Fruit fly (Drosophila melanogaster): Measurements from ENCODE around the gene Qsox4.
A peak's percentile ranks its signal among the peaks of the same experiment; 100 is the strongest.

The Qsox4 gene

DNA sequence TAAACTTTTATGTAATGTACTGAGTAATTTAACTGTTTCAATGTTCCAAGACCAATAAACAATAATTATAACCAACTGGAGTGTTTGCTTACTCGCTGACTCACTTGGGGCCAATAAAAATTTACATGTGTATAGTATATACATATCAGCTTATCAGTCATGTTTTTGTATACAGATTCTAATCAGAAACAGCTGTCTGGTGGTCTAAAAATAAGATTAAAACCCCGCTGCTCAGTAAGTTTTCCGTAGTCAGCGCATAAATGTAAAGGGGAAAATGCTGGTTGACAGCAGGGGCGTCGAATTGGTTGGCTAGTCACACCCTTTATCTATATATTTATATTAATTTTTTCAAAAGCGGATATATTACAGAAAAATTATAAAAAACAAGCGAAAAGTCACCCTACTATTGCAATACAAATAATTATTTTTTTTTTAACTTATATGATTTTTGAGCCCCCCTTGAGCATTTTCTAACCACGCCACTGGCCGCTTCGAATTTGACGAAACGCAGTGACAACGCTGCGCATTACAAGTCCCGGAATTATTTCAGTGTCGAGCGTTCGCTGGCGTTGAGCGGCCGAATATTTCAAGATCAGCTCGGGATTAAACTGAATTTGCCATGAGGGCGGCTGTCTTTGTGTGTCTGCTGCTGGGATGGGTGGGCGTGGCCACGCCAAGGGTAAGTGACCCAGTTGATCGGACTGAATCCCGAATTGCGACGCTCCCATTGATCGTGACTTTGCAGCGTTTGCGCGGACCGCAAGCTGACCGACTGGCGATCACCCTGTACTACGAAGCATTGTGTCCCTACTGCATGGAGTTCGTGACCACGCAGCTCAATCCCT, 24.0 kb upstream of the Qsox4 start, which contains the start of gene GILT2 (continued):
- peak; percentile 26 for TF ChIP-seq Dip3 (GFP tag; optimal IDR thresholded peaks at IDR 0.05)
- TF ChIP-seq CG17328 (GFP tag; IDR thresholded peaks at IDR 0.05), result peak; percentile 94
- peak; percentile 39 for TF ChIP-seq CHES-1-like (GFP tag; optimal IDR thresholded peaks at IDR 0.05)
- TF ChIP-seq CG13424 (tag; optimal IDR thresholded peaks at IDR 0.05), result peak; percentile 95
- peak; percentile 43 for TF ChIP-seq pnt (GFP tag; optimal IDR thresholded peaks at IDR 0.05)
- TF ChIP-seq Dek (tag; optimal IDR thresholded peaks at IDR 0.05), result peak; percentile 88
- TF ChIP-seq Six4 (GFP tag; optimal IDR thresholded peaks at IDR 0.05), result peak; percentile 83
- TF ChIP-seq Deaf1 (tag; optimal IDR thresholded peaks at IDR 0.05), result peak; percentile 71
- TF ChIP-seq CG10543 (GFP tag; optimal IDR thresholded peaks at IDR 0.05), result peak; percentile 89
- TF ChIP-seq yki (optimal IDR thresholded peaks at IDR 0.05), result no peak
- TF ChIP-seq mirr (GFP tag; optimal IDR thresholded peaks at IDR 0.05), result peak; percentile 3
- TF ChIP-seq CG15514 (GFP tag; optimal IDR thresholded peaks at IDR 0.05), result peak; percentile 85
- TF ChIP-seq abd-A (tag; optimal IDR thresholded peaks at IDR 0.05), result no peak
- TF ChIP-seq CG4424 (GFP tag; optimal IDR thresholded peaks at IDR 0.05), result peak; percentile 92
- peak; percentile 88 for TF ChIP-seq E2f1 (GFP tag; IDR thresholded peaks at IDR 0.05)
- TF ChIP-seq CG10462 (GFP tag; optimal IDR thresholded peaks at IDR 0.05), result peak; percentile 77
- TF ChIP-seq CG10147 (GFP tag; optimal IDR thresholded peaks at IDR 0.05), result peak; percentile 90
- peak; percentile 85 for TF ChIP-seq cato (GFP tag; optimal IDR thresholded peaks at IDR 0.05; ENCODE audit: borderline replicate concordance)
- peak in 1 of 2 experiments; percentile 94 for TF ChIP-seq bsh (GFP tag; optimal IDR thresholded peaks at IDR 0.05)
- peak; percentile 83 for TF ChIP-seq Ravus (GFP tag; IDR thresholded peaks at IDR 0.05)
- TF ChIP-seq CG4328 (GFP tag; optimal IDR thresholded peaks at IDR 0.05), result peak; percentile 82
- TF ChIP-seq Scr (GFP tag; IDR thresholded peaks at IDR 0.05; ENCODE audit: partially characterized antibody), result no peak
- peak; percentile 87 for TF ChIP-seq CG7271 (tag; optimal IDR thresholded peaks at IDR 0.05)
- TF ChIP-seq Bdp1 (GFP tag; optimal IDR thresholded peaks at IDR 0.05), result peak; percentile 49
- TF ChIP-seq Fer3 (tag; optimal IDR thresholded peaks at IDR 0.05), result peak; percentile 93
- peak; percentile 53 for TF ChIP-seq schlank (tag; optimal IDR thresholded peaks at IDR 0.05)
- peak; percentile 21 for TF ChIP-seq CG9609 (GFP tag; optimal IDR thresholded peaks at IDR 0.05)
- peak; percentile 82 for TF ChIP-seq klu (GFP tag; IDR thresholded peaks at IDR 0.05)
- peak; percentile 76 for TF ChIP-seq sens-2 (GFP tag; IDR thresholded peaks at IDR 0.05)
- TF ChIP-seq jing (GFP tag; optimal IDR thresholded peaks at IDR 0.05), result peak; percentile 55
- TF ChIP-seq CG1832 (GFP tag; optimal IDR thresholded peaks at IDR 0.05), result no peak
- TF ChIP-seq gem (tag; optimal IDR thresholded peaks at IDR 0.05), result peak; percentile 94
- no peak for TF ChIP-seq Kr (GFP tag; optimal IDR thresholded peaks at IDR 0.05)
- TF ChIP-seq sisA (GFP tag; IDR thresholded peaks at IDR 0.05), result peak; percentile 90
- TF ChIP-seq btn (GFP tag; optimal IDR thresholded peaks at IDR 0.05), result no peak
- peak; percentile 87 for TF ChIP-seq CG11247 (GFP tag; IDR thresholded peaks at IDR 0.05)
- peak; percentile 51; the same call in 1 of the 2 replicates for TF ChIP-seq CG43689 (GFP tag; IDR thresholded peaks at IDR 0.05)
- peak; percentile 81 for TF ChIP-seq ssp (GFP tag; IDR thresholded peaks at IDR 0.05)
- TF ChIP-seq CG4404 (GFP tag; IDR thresholded peaks at IDR 0.05), result peak; percentile 76
- TF ChIP-seq CG17361 (GFP tag; IDR thresholded peaks at IDR 0.05), result peak; percentile 96
- peak; percentile 87 for TF ChIP-seq bowl (GFP tag; IDR thresholded peaks at IDR 0.05)
- TF ChIP-seq CG2889 (GFP tag; IDR thresholded peaks at IDR 0.05), result peak; percentile 77; the same call in 2 of the 3 replicates
- peak; percentile 36; the same call in 1 of the 3 replicates for TF ChIP-seq z (GFP tag; IDR thresholded peaks at IDR 0.05)
- peak; percentile 33 for TF ChIP-seq CG31365 (tag; optimal IDR thresholded peaks at IDR 0.05)
- peak; percentile 57; the same call in 2 of the 3 replicates for TF ChIP-seq jigr1 (GFP tag; IDR thresholded peaks at IDR 0.05)
- TF ChIP-seq gcm2 (GFP tag; optimal IDR thresholded peaks at IDR 0.05), result peak; percentile 72
- TF ChIP-seq Nf-YB (GFP tag; optimal IDR thresholded peaks at IDR 0.05), result peak; percentile 77
- peak; percentile 79 for TF ChIP-seq dati (GFP tag; IDR thresholded peaks at IDR 0.05)
- peak; percentile 42 for TF ChIP-seq CG3995 (GFP tag; optimal IDR thresholded peaks at IDR 0.05)

All from whole organism, embryonic.